Fruit fly (Drosophila melanogaster) whole organism, embryonic: ENCODE data around the gene gfzf.

ENCODE experiments used
- CG11695 ChIP-seq: fragments of 200-800 bp; sonication (Bioruptor generic); IDR thresholded peaks from 3 replicates; pipeline ENCODE4 v1.3.6; 2022; ENCODE audit warnings: missing biosample characterization, missing genetic modification characterization
- CG17385 ChIP-seq: fragments of 200-800 bp; sonication (Bioruptor generic); optimal IDR thresholded peaks from 3 replicates; lab custom pipeline; 2018; ENCODE audit warnings: missing biosample characterization, mild to moderate bottlenecking, missing genetic modification characterization
- CG2199 ChIP-seq: fragments of 200-800 bp; sonication (Bioruptor generic); IDR thresholded peaks from 3 replicates; pipeline ENCODE4 v1.3.6; 2022; ENCODE audit warnings: missing biosample characterization, missing genetic modification characterization
- CG6765 ChIP-seq: fragments of 200-800 bp; sonication (Bioruptor generic); optimal IDR thresholded peaks from 3 replicates; lab custom pipeline; 2017; ENCODE audit warnings: missing biosample characterization, mild to moderate bottlenecking, missing genetic modification characterization
- CG6813 ChIP-seq: fragments of 200-800 bp; sonication (Bioruptor generic); optimal IDR thresholded peaks from 2 replicates; lab custom pipeline; 2017; ENCODE audit warnings: missing biosample characterization, missing genetic modification characterization, mild to moderate bottlenecking, moderate library complexity, missing genetic modification reagents
- CG8290 ChIP-seq, 3 experiments: fragments of 200-800 bp; sonication (Bioruptor generic); optimal IDR thresholded peaks; 2 replicates each; lab custom pipeline; 2016 to 2019; ENCODE audit warnings: missing biosample characterization in 3 of 3, missing genetic modification characterization in 3 of 3, mild to moderate bottlenecking in 2 of 3, moderate library complexity in 1 of 3
- Dfd ChIP-seq, 2 experiments: fragments of >200 bp; optimal IDR thresholded peaks; 2 replicates each; lab custom pipeline; 2017; ENCODE audit warnings: missing biosample characterization in 2 of 2, missing genetic modification characterization in 2 of 2
- H2.0 ChIP-seq: fragments of 200-800 bp; sonication (Bioruptor generic); IDR thresholded peaks from 2 replicates; pipeline ENCODE4 v1.3.6; 2022; ENCODE audit warnings: missing biosample characterization, missing genetic modification characterization
- Ptx1 ChIP-seq: fragments of 200-800 bp; sonication (Bioruptor generic); IDR thresholded peaks from 2 replicates; pipeline ENCODE4 v1.3.6; 2022; ENCODE audit warnings: missing biosample characterization, missing genetic modification characterization
- YL-1 ChIP-seq: fragments of 200-800 bp; sonication (Bioruptor generic); optimal IDR thresholded peaks from 3 replicates; lab custom pipeline; 2017; ENCODE audit warnings: missing biosample characterization, mild to moderate bottlenecking, missing genetic modification characterization
- abd-A ChIP-seq: fragments of 200-800 bp; sonication (Bioruptor generic); optimal IDR thresholded peaks from 3 replicates; lab custom pipeline; 2019; ENCODE audit warnings: missing biosample characterization, mild to moderate bottlenecking, missing genetic modification characterization, moderate library complexity
- corto ChIP-seq: fragments of 200-800 bp; sonication (Bioruptor generic); optimal IDR thresholded peaks from 2 replicates; lab custom pipeline; 2016; ENCODE audit warnings: missing biosample characterization, mild to moderate bottlenecking, missing genetic modification characterization, moderate library complexity
- crol ChIP-seq: fragments of 200-800 bp; sonication (Bioruptor generic); IDR thresholded peaks from 2 replicates; pipeline ENCODE4 v1.3.6; 2022; ENCODE audit warnings: missing biosample characterization, missing genetic modification characterization
- gce ChIP-seq: fragments of 200-800 bp; sonication (Bioruptor generic); IDR thresholded peaks from 3 replicates; pipeline ENCODE4 v1.3.6; 2022; ENCODE audit warnings: missing biosample characterization, missing genetic modification characterization
- hkb ChIP-seq, 2 experiments: fragments of 200-800 bp in 1 of 2; fragments of >200 bp in 1 of 2; sonication (Bioruptor generic) in 1 of 2; IDR thresholded peaks in 1 of 2; optimal IDR thresholded peaks in 1 of 2; 2 replicates each; pipeline versions ENCODE4 v1.3.6 to Lab custom; 2017 to 2022; ENCODE audit warnings: missing biosample characterization in 1 of 2, missing genetic modification characterization in 1 of 2
- oc ChIP-seq: fragments of 200-800 bp; sonication (Bioruptor generic); optimal IDR thresholded peaks from 2 replicates; lab custom pipeline; 2018; ENCODE audit warnings: missing biosample characterization, mild to moderate bottlenecking, missing genetic modification characterization, moderate library complexity
- scrt ChIP-seq: fragments of 200-800 bp; sonication (Bioruptor generic); optimal IDR thresholded peaks from 2 replicates; lab custom pipeline; 2018; ENCODE audit warnings: missing biosample characterization, mild to moderate bottlenecking, missing genetic modification characterization, moderate library complexity
- sens ChIP-seq: fragments of 200-800 bp; sonication (Bioruptor generic); peaks from one replicate; lab custom pipeline; 2016; ENCODE audit warnings: missing biosample characterization, missing genetic modification characterization
- seq ChIP-seq: fragments of 200-800 bp; sonication (Bioruptor generic); IDR thresholded peaks from 2 replicates; pipeline ENCODE4 v1.3.6; 2022; ENCODE audit warnings: missing biosample characterization, missing genetic modification characterization
- sob ChIP-seq: fragments of 200-800 bp; sonication (Bioruptor generic); IDR thresholded peaks from 2 replicates; pipeline ENCODE4 v1.3.6; 2022; ENCODE audit warnings: missing biosample characterization, missing genetic modification characterization
- sqz ChIP-seq: fragments of 200-800 bp; sonication (Bioruptor generic); optimal IDR thresholded peaks from 3 replicates; lab custom pipeline; 2018; ENCODE audit warnings: missing biosample characterization, mild to moderate bottlenecking, missing genetic modification characterization
- trem ChIP-seq: fragments of 200-800 bp; optimal IDR thresholded peaks from 3 replicates; lab custom pipeline; 2019; ENCODE audit warnings: missing biosample characterization, mild to moderate bottlenecking, missing genetic modification characterization, moderate library complexity
- trh ChIP-seq: fragments of 200-800 bp; sonication (Bioruptor generic); optimal IDR thresholded peaks from 2 replicates; lab custom pipeline; 2016; ENCODE audit warnings: missing biosample characterization, missing genetic modification characterization
- zen2 ChIP-seq: fragments of 200-800 bp; sonication (Bioruptor generic); IDR thresholded peaks from 3 replicates; pipeline ENCODE4 v1.3.6; 2022; ENCODE audit warnings: missing biosample characterization, missing genetic modification characterization; ENCODE audit not compliant: partially characterized antibody
- zfh1 ChIP-seq: fragments of 200-800 bp; sonication (Bioruptor generic); IDR thresholded peaks from 3 replicates; pipeline ENCODE4 v1.3.6; 2022; ENCODE audit warnings: missing biosample characterization, missing genetic modification characterization

Gene gfzf

DNA sequence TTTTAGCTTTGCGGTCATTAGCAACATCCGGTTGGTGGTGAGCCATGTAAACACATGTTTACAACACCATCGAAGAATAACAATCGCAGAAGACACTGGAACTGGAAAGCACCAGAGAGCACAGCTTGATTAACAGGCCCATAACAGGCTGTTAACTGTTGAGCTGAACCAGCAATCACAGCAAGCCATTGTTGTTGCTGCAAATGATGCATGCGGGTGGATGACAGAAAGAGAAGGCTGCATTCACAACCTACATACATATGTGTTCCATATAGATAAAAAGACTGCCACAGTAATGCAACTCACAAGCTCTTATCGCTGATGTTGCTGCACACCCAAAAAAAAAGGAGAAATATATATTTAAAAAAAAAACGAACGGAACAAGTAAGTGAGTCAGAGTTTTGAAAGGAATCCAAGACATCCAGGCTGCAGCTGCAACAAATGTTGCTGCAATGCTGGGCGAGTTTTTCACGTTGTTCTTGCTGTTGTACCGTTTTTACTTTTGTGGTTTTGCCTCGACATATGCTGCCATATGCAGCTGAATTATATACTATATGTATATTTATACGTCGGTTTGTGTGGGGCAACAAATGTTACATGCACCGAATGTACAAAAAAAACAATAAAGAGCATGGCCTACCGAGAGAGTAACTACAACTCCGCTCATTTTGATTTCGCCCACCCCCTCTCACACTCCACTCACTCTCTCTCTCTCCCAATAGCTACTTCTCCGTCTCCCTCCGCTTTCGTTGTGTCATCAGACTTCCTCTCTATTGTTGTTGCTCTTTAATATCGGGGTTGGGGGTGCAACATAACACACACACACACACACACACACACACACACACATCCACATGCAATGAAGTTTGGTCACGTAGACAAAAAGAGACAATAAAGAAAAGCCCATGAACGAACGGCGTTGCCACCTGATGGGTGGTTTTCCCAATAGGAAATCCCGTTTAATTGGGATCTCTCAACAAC, 47.6 kb downstream of the gfzf start (continued):
- peak; percentile 70 for TF ChIP-seq seq (GFP tag; lab: Robert Waterston, UW)
- TF ChIP-seq zfh1 (GFP tag; lab: Robert Waterston, UW): peak; percentile 36; the same call in 1 of the 3 replicates
- peak; percentile 5 for TF ChIP-seq YL-1
- TF ChIP-seq CG6813 (GFP tag; lab: Kevin White, UChicago): peak; percentile 64
- TF ChIP-seq gce: peak; percentile 34; the same call in 1 of the 3 replicates
- TF ChIP-seq Dfd (GFP tag; optimal IDR thresholded peaks at IDR 0.05; lab: Kevin White, UChicago): peak in 1 of 2 experiments; percentile 36
- TF ChIP-seq sens (GFP tag; lab: Kevin White, UChicago): peak; percentile 63
- TF ChIP-seq H2.0: no peak
- TF ChIP-seq CG8290 (GFP tag; optimal IDR thresholded peaks at IDR 0.05; lab: Kevin White, UChicago): no peak
- TF ChIP-seq CG8290 (tag; optimal IDR thresholded peaks at IDR 0.05; lab: Kevin White, UChicago): peak in 1 of 2 experiments; percentile 31
- no peak for TF ChIP-seq Ptx1 (GFP tag; lab: Robert Waterston, UW)
- no peak for TF ChIP-seq CG6765 (GFP tag; lab: Kevin White, UChicago)
- TF ChIP-seq crol (GFP tag; lab: Robert Waterston, UW): peak; percentile 91
- TF ChIP-seq trem (tag; lab: Kevin White, UChicago): peak; percentile 8
- TF ChIP-seq trh: no peak
- TF ChIP-seq CG17385 (GFP tag; lab: Kevin White, UChicago): peak; percentile 23
- peak; percentile 84 for TF ChIP-seq abd-A (tag; lab: Kevin White, UChicago)
- TF ChIP-seq sqz (GFP tag; lab: Kevin White, UChicago): peak; percentile 84
- no peak for TF ChIP-seq CG11695
- TF ChIP-seq scrt (GFP tag; lab: Kevin White, UChicago): peak; percentile 51
- TF ChIP-seq hkb (optimal IDR thresholded peaks at IDR 0.05; lab: Kevin White, UChicago): no peak
- TF ChIP-seq hkb (GFP tag; IDR thresholded peaks at IDR 0.05; lab: Robert Waterston, UW): peak; percentile 23; the same call in 1 of the 2 replicates
- peak; percentile 57 for TF ChIP-seq oc (tag; lab: Kevin White, UChicago)
- TF ChIP-seq zen2: peak; percentile 48; the same call in 1 of the 3 replicates
- TF ChIP-seq corto (GFP tag; lab: Kevin White, UChicago): peak; percentile 4
- TF ChIP-seq CG2199 (GFP tag; lab: Robert Waterston, UW): peak; percentile 86; the same call in 1 of the 3 replicates
- no peak for TF ChIP-seq sob (GFP tag; lab: Robert Waterston, UW)
